Worm (Caenorhabditis elegans) whole organism, L4/young adult: Measurements from ENCODE around the gene csn-1.

Experiments used
- W03F9.2 ChIP-seq: fragments of 150-350 bp; optimal IDR thresholded peaks from 2 replicates; lab custom pipeline; 2014; ENCODE audit warnings: missing biosample characterization, missing genetic modification characterization
- dao-5 ChIP-seq: sonication (generic microtip); optimal IDR thresholded peaks from 2 replicates; lab custom pipeline; 2016; ENCODE audit warnings: missing genotype, missing genetic modification characterization, moderate library complexity, missing compliant biosample characterization
- him-1 ChIP-seq: sonication (generic microtip); optimal IDR thresholded peaks from 2 replicates; lab custom pipeline; 2016; ENCODE audit warnings: missing genotype, missing genetic modification reagents, missing genetic modification characterization, missing compliant biosample characterization

- TF ChIP-seq dao-5 (tag; lab: Kevin White, UChicago): no peak
- no peak for TF ChIP-seq him-1 (tag; lab: Kevin White, UChicago)
- TF ChIP-seq W03F9.2 (tag; lab: Kevin White, UChicago): no peak
Measured at ce11 chrV:17910019-17910418, 39.6 kb upstream of the csn-1 start, which contains the start of gene dcar-1.
